Fruit fly (Drosophila melanogaster) whole organism, embryonic: ENCODE results near the gene dmGlut.

Experiments
- Abd-B ChIP-seq: fragments of 200-800 bp; sonication (Bioruptor generic); optimal IDR thresholded peaks from 2 replicates; lab custom pipeline; 2018; ENCODE audit warnings: missing biosample characterization, mild to moderate bottlenecking, missing genetic modification characterization, moderate library complexity
- Adf1 ChIP-seq: fragments of 200-800 bp; sonication (Bioruptor generic); IDR thresholded peaks from 2 replicates; pipeline ENCODE4 v1.3.6; 2022; ENCODE audit warnings: missing biosample characterization, missing genetic modification characterization
- C15 ChIP-seq: fragments of 200-800 bp; sonication (Bioruptor generic); IDR thresholded peaks from 3 replicates; pipeline ENCODE4 v1.3.6; 2022; ENCODE audit warnings: missing biosample characterization, missing genetic modification characterization
- CG10209 ChIP-seq: fragments of 200-800 bp; sonication (Bioruptor generic); optimal IDR thresholded peaks from 3 replicates; lab custom pipeline; 2017; ENCODE audit warnings: missing biosample characterization, mild to moderate bottlenecking, missing genetic modification characterization, missing genetic modification reagents
- CG1024 ChIP-seq: fragments of 200-800 bp; sonication (Bioruptor generic); IDR thresholded peaks from 2 replicates; pipeline ENCODE4 v1.3.6; 2022; ENCODE audit warnings: missing biosample characterization, missing genetic modification characterization
- CG11085 ChIP-seq: fragments of 200-800 bp; sonication (Bioruptor generic); IDR thresholded peaks from 2 replicates; pipeline ENCODE4 v1.3.6; 2022; ENCODE audit warnings: missing biosample characterization, missing genetic modification characterization
- CG11560 ChIP-seq: fragments of 200-800 bp; sonication (Bioruptor generic); IDR thresholded peaks from 3 replicates; pipeline ENCODE4 v1.3.6; 2022; ENCODE audit warnings: missing biosample characterization, missing genetic modification characterization
- CG12155 ChIP-seq: fragments of 200-800 bp; sonication (Bioruptor generic); optimal IDR thresholded peaks from 3 replicates; lab custom pipeline; 2016; ENCODE audit warnings: missing biosample characterization, missing genetic modification characterization
- CG17829 ChIP-seq: fragments of 200-800 bp; optimal IDR thresholded peaks from 2 replicates; lab custom pipeline; 2019; ENCODE audit warnings: missing biosample characterization, mild to moderate bottlenecking, missing genetic modification characterization, moderate library complexity
- CG33213 ChIP-seq: fragments of 200-800 bp; sonication (Bioruptor generic); optimal IDR thresholded peaks from 3 replicates; lab custom pipeline; 2016; ENCODE audit warnings: missing biosample characterization, missing genetic modification characterization
- CG34224 ChIP-seq: fragments of 200-800 bp; sonication (Bioruptor generic); IDR thresholded peaks from 3 replicates; pipeline ENCODE4 v1.3.6; 2022; ENCODE audit warnings: missing biosample characterization, missing genetic modification characterization; ENCODE audit not compliant: partially characterized antibody
- CG7271 ChIP-seq: fragments of 200-800 bp; sonication (Bioruptor generic); optimal IDR thresholded peaks from 2 replicates; lab custom pipeline; 2018; ENCODE audit warnings: missing biosample characterization, mild to moderate bottlenecking, missing genetic modification characterization, moderate library complexity
- CG7357 ChIP-seq: fragments of 200-800 bp; sonication (Bioruptor generic); IDR thresholded peaks from 3 replicates; pipeline ENCODE4 v1.3.6; 2022; ENCODE audit warnings: missing biosample characterization, missing genetic modification characterization
- CG7372 ChIP-seq: fragments of 200-800 bp; sonication (Bioruptor generic); IDR thresholded peaks from 2 replicates; pipeline ENCODE4 v1.3.6; 2022; ENCODE audit warnings: missing biosample characterization, missing genetic modification characterization
- CG7963 ChIP-seq: fragments of 200-800 bp; sonication (Bioruptor generic); IDR thresholded peaks from 3 replicates; pipeline ENCODE4 v1.3.6; 2022; ENCODE audit warnings: missing biosample characterization, missing genetic modification characterization; ENCODE audit not compliant: partially characterized antibody
- CoRest ChIP-seq: fragments of 200-800 bp; sonication (Bioruptor generic); optimal IDR thresholded peaks from 3 replicates; lab custom pipeline; 2018; ENCODE audit warnings: missing biosample characterization, mild to moderate bottlenecking, missing genetic modification characterization, moderate library complexity
- Deaf1 ChIP-seq: fragments of 200-800 bp; optimal IDR thresholded peaks from 3 replicates; lab custom pipeline; 2019; ENCODE audit warnings: missing biosample characterization, mild to moderate bottlenecking, missing genetic modification characterization, moderate library complexity
- Doc2 ChIP-seq: fragments of 200-800 bp; sonication (Bioruptor generic); IDR thresholded peaks from 2 replicates; pipeline ENCODE4 v1.3.6; 2022; ENCODE audit warnings: missing biosample characterization, missing genetic modification characterization
- Hand ChIP-seq: fragments of 200-800 bp; sonication (Bioruptor generic); optimal IDR thresholded peaks from 2 replicates; lab custom pipeline; 2017; ENCODE audit warnings: mild to moderate bottlenecking, missing biosample characterization, missing genetic modification reagents, missing genetic modification characterization
- HmgD ChIP-seq: fragments of 200-800 bp; sonication (Bioruptor generic); optimal IDR thresholded peaks from 3 replicates; lab custom pipeline; 2016; ENCODE audit warnings: missing biosample characterization, missing genetic modification characterization
- Hr51 ChIP-seq, 2 experiments: fragments of 200-800 bp; sonication (Bioruptor generic); optimal IDR thresholded peaks; 2 replicates in 1 of 2; 3 replicates in 1 of 2; lab custom pipeline; 2016 to 2018; ENCODE audit warnings: missing biosample characterization in 2 of 2, missing genetic modification characterization in 2 of 2, mild to moderate bottlenecking in 1 of 2, moderate library complexity in 1 of 2
- NC2β ChIP-seq: fragments of 200-800 bp; sonication (Bioruptor generic); optimal IDR thresholded peaks from 2 replicates; lab custom pipeline; 2016; ENCODE audit warnings: missing biosample characterization, missing genetic modification characterization
- Opbp ChIP-seq: fragments of 200-800 bp; sonication (Bioruptor generic); IDR thresholded peaks from 3 replicates; pipeline ENCODE4 v1.3.6; 2022; ENCODE audit warnings: missing biosample characterization, missing genetic modification characterization; ENCODE audit not compliant: partially characterized antibody
- Sry-δ ChIP-seq: fragments of 200-800 bp; sonication (Bioruptor generic); optimal IDR thresholded peaks from 2 replicates; lab custom pipeline; 2016; ENCODE audit warnings: missing biosample characterization, missing genetic modification characterization
- TFAM ChIP-seq: fragments of 200-800 bp; sonication (Bioruptor generic); optimal IDR thresholded peaks from 2 replicates; lab custom pipeline; 2017; ENCODE audit warnings: missing biosample characterization, missing genetic modification characterization, inconsistent platforms
- amos ChIP-seq: fragments of 200-800 bp; sonication (Bioruptor generic); IDR thresholded peaks from 2 replicates; pipeline ENCODE4 v1.3.6; 2022; ENCODE audit warnings: missing biosample characterization, missing genetic modification characterization; ENCODE audit not compliant: partially characterized antibody
- chn ChIP-seq: fragments of 200-800 bp; sonication (Bioruptor generic); optimal IDR thresholded peaks from 2 replicates; lab custom pipeline; 2016; ENCODE audit warnings: missing biosample characterization, missing genetic modification characterization
- en ChIP-seq: fragments of 200-800 bp; sonication (Bioruptor generic); optimal IDR thresholded peaks from 2 replicates; lab custom pipeline; 2016; ENCODE audit warnings: missing biosample characterization, missing genetic modification characterization
- ftz-f1 ChIP-seq: fragments of 200-800 bp; sonication (Bioruptor generic); optimal IDR thresholded peaks from 2 replicates; lab custom pipeline; 2016; ENCODE audit warnings: missing biosample characterization, missing genetic modification characterization
- grau ChIP-seq: fragments of 200-800 bp; optimal IDR thresholded peaks from 3 replicates; lab custom pipeline; 2019; ENCODE audit warnings: missing biosample characterization, mild to moderate bottlenecking, missing genetic modification characterization, moderate library complexity
- jing ChIP-seq: fragments of 200-800 bp; sonication (Bioruptor generic); optimal IDR thresholded peaks from 2 replicates; lab custom pipeline; 2018; ENCODE audit warnings: missing biosample characterization, mild to moderate bottlenecking, missing genetic modification characterization
- lab ChIP-seq: fragments of 200-800 bp; sonication (Bioruptor generic); optimal IDR thresholded peaks from 3 replicates; lab custom pipeline; 2017; ENCODE audit warnings: missing biosample characterization, missing genetic modification characterization, mild to moderate bottlenecking, moderate library complexity, missing genetic modification reagents
- lola ChIP-seq, 3 experiments: fragments of >200 bp in 2 of 3; fragments of 200-800 bp in 1 of 3; sonication (Bioruptor generic) in 1 of 3; optimal IDR thresholded peaks; 2 replicates each; lab custom pipeline; 2017 to 2019; ENCODE audit warnings: missing biosample characterization in 3 of 3, missing genetic modification characterization in 3 of 3, mild to moderate bottlenecking in 1 of 3, moderate library complexity in 1 of 3
- lov ChIP-seq, 2 experiments: fragments of 200-800 bp in 1 of 2; fragments of >200 bp in 1 of 2; sonication (Bioruptor generic) in 1 of 2; IDR thresholded peaks in 1 of 2; optimal IDR thresholded peaks in 1 of 2; 2 replicates in 1 of 2; 3 replicates in 1 of 2; pipeline versions ENCODE4 v1.3.6 to Lab custom; 2017 to 2022; ENCODE audit warnings: missing biosample characterization in 1 of 2, missing genetic modification characterization in 1 of 2
- mirr ChIP-seq: fragments of 200-800 bp; sonication (Bioruptor generic); optimal IDR thresholded peaks from 3 replicates; lab custom pipeline; 2018; ENCODE audit warnings: missing biosample characterization, mild to moderate bottlenecking, missing genetic modification characterization
- otp ChIP-seq: fragments of 200-800 bp; sonication (Bioruptor generic); IDR thresholded peaks from 3 replicates; pipeline ENCODE4, ENCODE4 v1.3.6; 2022; ENCODE audit warnings: missing biosample characterization, missing genetic modification characterization
- schlank ChIP-seq: fragments of 200-800 bp; sonication (Bioruptor generic); optimal IDR thresholded peaks from 2 replicates; lab custom pipeline; 2018; ENCODE audit warnings: missing biosample characterization, mild to moderate bottlenecking, missing genetic modification characterization
- slp2 ChIP-seq: fragments of 200-800 bp; sonication (Bioruptor generic); optimal IDR thresholded peaks from 2 replicates; lab custom pipeline; 2016; ENCODE audit warnings: missing biosample characterization, missing genetic modification characterization
- sr ChIP-seq: fragments of 200-800 bp; sonication (Bioruptor generic); IDR thresholded peaks from 3 replicates; pipeline ENCODE4 v1.3.6; 2022; ENCODE audit warnings: missing biosample characterization, missing genetic modification characterization
- tio ChIP-seq: fragments of 200-800 bp; sonication (Bioruptor generic); optimal IDR thresholded peaks from 2 replicates; lab custom pipeline; 2017; ENCODE audit warnings: missing biosample characterization, missing genetic modification characterization, inconsistent platforms
- trem ChIP-seq: fragments of 200-800 bp; optimal IDR thresholded peaks from 3 replicates; lab custom pipeline; 2019; ENCODE audit warnings: missing biosample characterization, mild to moderate bottlenecking, missing genetic modification characterization, moderate library complexity
- twi ChIP-seq: fragments of 200-800 bp; optimal IDR thresholded peaks from 2 replicates; lab custom pipeline; 2019; ENCODE audit warnings: missing biosample characterization, mild to moderate bottlenecking, missing genetic modification characterization, moderate library complexity
- tx ChIP-seq: fragments of 200-800 bp; sonication (Bioruptor generic); optimal IDR thresholded peaks from 2 replicates; lab custom pipeline; 2016; ENCODE audit warnings: missing biosample characterization, missing genetic modification characterization
- unpg ChIP-seq: fragments of 200-800 bp; sonication (Bioruptor generic); optimal IDR thresholded peaks from 3 replicates; lab custom pipeline; 2018; ENCODE audit warnings: missing biosample characterization, mild to moderate bottlenecking, missing genetic modification characterization, moderate library complexity
- wdn ChIP-seq: fragments of 200-800 bp; sonication (Bioruptor generic); IDR thresholded peaks from 2 replicates; pipeline ENCODE4 v1.3.6; 2022; ENCODE audit warnings: missing biosample characterization, missing genetic modification characterization
- zfh1 ChIP-seq: fragments of 200-800 bp; sonication (Bioruptor generic); IDR thresholded peaks from 3 replicates; pipeline ENCODE4 v1.3.6; 2022; ENCODE audit warnings: missing biosample characterization, missing genetic modification characterization

dmGlut gene

dm6 chr2L:12045941-12046855, 19.0 kb downstream of the dmGlut start, which contains the start of gene CG6770 (continued):
- no peak; the same call in 1 of the 2 replicates for TF ChIP-seq amos (GFP tag; lab: Robert Waterston, UW)
- peak; percentile 46 to 83 for TF ChIP-seq Hr51 (GFP tag; optimal IDR thresholded peaks at IDR 0.05; lab: Kevin White, UChicago)
- TF ChIP-seq CG7372 (GFP tag; lab: Robert Waterston, UW), result peak; percentile 67; the same call in 1 of the 2 replicates
- TF ChIP-seq en (GFP tag; lab: Kevin White, UChicago), result no peak
- TF ChIP-seq zfh1 (GFP tag; lab: Robert Waterston, UW), result peak; percentile 85
- TF ChIP-seq ftz-f1 (GFP tag; lab: Kevin White, UChicago), result peak; percentile 12
- peak; percentile 47 for TF ChIP-seq chn (GFP tag; lab: Kevin White, UChicago)
- no peak; the same call in 2 of the 3 replicates for TF ChIP-seq CG11560
- TF ChIP-seq lab (GFP tag; lab: Kevin White, UChicago), result peak; percentile 95
- peak; percentile 7 for TF ChIP-seq NC2β
- peak; percentile 63 for TF ChIP-seq Deaf1 (tag; lab: Kevin White, UChicago)
- no peak for TF ChIP-seq Sry-δ (GFP tag; lab: Kevin White, UChicago)
- peak; percentile 35; the same call in 1 of the 3 replicates for TF ChIP-seq CG7963 (GFP tag; lab: Robert Waterston, UW)
- peak; percentile 38 for TF ChIP-seq slp2 (GFP tag; lab: Kevin White, UChicago)
- no peak for TF ChIP-seq mirr
- TF ChIP-seq tx, result no peak
- peak; percentile 73 for TF ChIP-seq CG10209 (GFP tag; lab: Kevin White, UChicago)
- TF ChIP-seq HmgD, result no peak
- 0 out of 3 replicates have a peak, but pooled peaks have one; percentile 51 for TF ChIP-seq C15 (GFP tag; lab: Robert Waterston, UW)
- peak; percentile 70 for TF ChIP-seq CG17829 (tag; lab: Kevin White, UChicago)
- TF ChIP-seq CG1024 (GFP tag; lab: Robert Waterston, UW), result no peak; the same call in none of the 2 replicates
- TF ChIP-seq twi (tag; lab: Kevin White, UChicago), result no peak
- peak; percentile 60 for TF ChIP-seq CG12155 (GFP tag; lab: Kevin White, UChicago)
- TF ChIP-seq unpg (GFP tag; lab: Kevin White, UChicago), result peak; percentile 89
- peak; percentile 27 for TF ChIP-seq trem (tag; lab: Kevin White, UChicago)
- peak; percentile 92 for TF ChIP-seq Hand (GFP tag; lab: Kevin White, UChicago)
- 0 out of 3 replicates have a peak, but pooled peaks have one; percentile 21 for TF ChIP-seq sr (GFP tag; lab: Robert Waterston, UW)
- peak; percentile 87 for TF ChIP-seq wdn (GFP tag; lab: Robert Waterston, UW)
- no peak for TF ChIP-seq CG7271 (tag; lab: Kevin White, UChicago)
- TF ChIP-seq schlank (tag; lab: Kevin White, UChicago), result peak; percentile 53
- no peak for TF ChIP-seq jing (GFP tag; lab: Kevin White, UChicago)
- TF ChIP-seq CoRest (tag; lab: Kevin White, UChicago), result peak; percentile 82
- no peak for TF ChIP-seq TFAM (GFP tag; lab: Kevin White, UChicago)
- 0 out of 2 replicates have a peak, but pooled peaks have one; percentile 13 for TF ChIP-seq CG11085 (GFP tag; lab: Robert Waterston, UW)
- no peak for TF ChIP-seq Abd-B (GFP tag; lab: Kevin White, UChicago)
- no peak for TF ChIP-seq Doc2 (GFP tag; lab: Robert Waterston, UW)
- no peak for TF ChIP-seq CG34224 (GFP tag; lab: Robert Waterston, UW)
- peak in 1 of 3 experiments; percentile 19 for TF ChIP-seq lola (GFP tag; optimal IDR thresholded peaks at IDR 0.05; lab: Kevin White, UChicago)
- TF ChIP-seq Opbp (GFP tag; lab: Robert Waterston, UW), result 0 out of 3 replicates have a peak, but pooled peaks have one; percentile 51
- peak; percentile 52; the same call in 1 of the 3 replicates for TF ChIP-seq otp (GFP tag; lab: Robert Waterston, UW)
- peak; percentile 88 for TF ChIP-seq grau
- peak; percentile 42; the same call in 1 of the 3 replicates for TF ChIP-seq CG7357 (GFP tag; lab: Robert Waterston, UW)
- peak; percentile 2 for TF ChIP-seq CG33213 (GFP tag; lab: Kevin White, UChicago)
- no peak for TF ChIP-seq lov (optimal IDR thresholded peaks at IDR 0.05; lab: Kevin White, UChicago)
- TF ChIP-seq lov (GFP tag; IDR thresholded peaks at IDR 0.05; lab: Robert Waterston, UW), result peak; percentile 42; the same call in 1 of the 3 replicates
- TF ChIP-seq tio (GFP tag; lab: Kevin White, UChicago), result peak; percentile 64
- TF ChIP-seq Adf1 (GFP tag; lab: Robert Waterston, UW), result peak; percentile 62
